Fruit fly (Drosophila melanogaster) whole organism, prepupa: ENCODE data around the gene p23.

Experiments
- CG10631 ChIP-seq: fragments of 200-800 bp; sonication (Bioruptor generic); optimal IDR thresholded peaks from 2 replicates; lab custom pipeline; 2016; ENCODE audit warnings: missing biosample characterization, missing genetic modification characterization
- CG10669 ChIP-seq: fragments of 200-800 bp; sonication (Bioruptor generic); optimal IDR thresholded peaks from 3 replicates; lab custom pipeline; 2018; ENCODE audit warnings: missing biosample characterization, mild to moderate bottlenecking, missing genetic modification characterization, moderate library complexity
- CG11762 ChIP-seq: fragments of 200-800 bp; sonication (Bioruptor generic); optimal IDR thresholded peaks from 3 replicates; lab custom pipeline; 2016; ENCODE audit warnings: missing biosample characterization, missing genetic modification characterization; ENCODE audit not compliant: insufficient read depth
- CG11902 ChIP-seq: fragments of 200-800 bp; sonication (Bioruptor generic); optimal IDR thresholded peaks from 3 replicates; lab custom pipeline; 2016; ENCODE audit warnings: missing biosample characterization, missing genetic modification characterization
- CG15336 ChIP-seq: fragments of 200-800 bp; sonication (Bioruptor generic); IDR thresholded peaks from 2 replicates; pipeline ENCODE4 v1.3.6; 2022; ENCODE audit warnings: missing biosample characterization, missing genetic modification characterization
- CG1621 ChIP-seq: fragments of 200-800 bp; sonication (Bioruptor generic); optimal IDR thresholded peaks from 3 replicates; lab custom pipeline; 2018; ENCODE audit warnings: missing biosample characterization, mild to moderate bottlenecking, missing genetic modification characterization
- CG16779 ChIP-seq: fragments of 200-800 bp; sonication (Bioruptor generic); optimal IDR thresholded peaks from 3 replicates; lab custom pipeline; 2017; ENCODE audit warnings: missing biosample characterization, mild to moderate bottlenecking, missing genetic modification characterization
- CG3032 ChIP-seq: fragments of 200-800 bp; optimal IDR thresholded peaks from 2 replicates; lab custom pipeline; 2019; ENCODE audit warnings: missing biosample characterization, mild to moderate bottlenecking, missing genetic modification characterization, moderate library complexity
- CG3919 ChIP-seq: fragments of 200-800 bp; sonication (Bioruptor generic); optimal IDR thresholded peaks from 3 replicates; lab custom pipeline; 2016; ENCODE audit warnings: missing biosample characterization, missing genetic modification characterization
- CG4318 ChIP-seq: fragments of 200-800 bp; sonication (Bioruptor generic); optimal IDR thresholded peaks from 3 replicates; lab custom pipeline; 2017; ENCODE audit warnings: missing biosample characterization, mild to moderate bottlenecking, missing genetic modification characterization
- CG6854 ChIP-seq: fragments of 200-800 bp; sonication (Bioruptor generic); optimal IDR thresholded peaks from 2 replicates; lab custom pipeline; 2017; ENCODE audit warnings: missing biosample characterization, mild to moderate bottlenecking, missing genetic modification characterization
- CG8319 ChIP-seq: fragments of 200-800 bp; sonication (Bioruptor generic); optimal IDR thresholded peaks from 3 replicates; lab custom pipeline; 2016; ENCODE audit warnings: missing biosample characterization, missing genetic modification characterization
- CG8632 ChIP-seq: fragments of 200-800 bp; sonication (Bioruptor generic); optimal IDR thresholded peaks from 3 replicates; lab custom pipeline; 2016; ENCODE audit warnings: missing biosample characterization, missing genetic modification characterization
- Eip78C ChIP-seq: fragments of 200-800 bp; sonication (Bioruptor generic); peaks from one replicate; lab custom pipeline; 2016; ENCODE audit warnings: missing biosample characterization, missing genetic modification characterization
- Eip93F ChIP-seq: fragments of 200-800 bp; sonication (Bioruptor generic); optimal IDR thresholded peaks from 2 replicates; lab custom pipeline; 2016; ENCODE audit warnings: missing biosample characterization, mild to moderate bottlenecking, missing genetic modification characterization
- Ets96B ChIP-seq: fragments of 200-800 bp; optimal IDR thresholded peaks from 2 replicates; lab custom pipeline; 2019; ENCODE audit warnings: missing biosample characterization, mild to moderate bottlenecking, missing genetic modification characterization, moderate library complexity
- Gug ChIP-seq: fragments of 200-800 bp; sonication (Bioruptor generic); IDR thresholded peaks from 2 replicates; pipeline ENCODE4 v1.3.6; 2022; ENCODE audit warnings: missing biosample characterization, missing genetic modification characterization
- Hr38 ChIP-seq: sonication (Bioruptor generic); optimal IDR thresholded peaks from 2 replicates; lab custom pipeline; 2016; ENCODE audit warnings: missing biosample characterization, missing genetic modification characterization
- Hr39 ChIP-seq: fragments of 200-800 bp; sonication (Bioruptor generic); optimal IDR thresholded peaks from 2 replicates; lab custom pipeline; 2016; ENCODE audit warnings: missing biosample characterization, missing genetic modification characterization
- Hr4 ChIP-seq: fragments of 200-800 bp; sonication (Bioruptor generic); optimal IDR thresholded peaks from 3 replicates; lab custom pipeline; 2016; ENCODE audit warnings: missing biosample characterization, missing genetic modification characterization
- Lpt ChIP-seq: fragments of 200-800 bp; sonication (Bioruptor generic); optimal IDR thresholded peaks from 3 replicates; lab custom pipeline; 2016; ENCODE audit warnings: missing biosample characterization, missing genetic modification characterization
- Met ChIP-seq: fragments of 200-800 bp; sonication (Bioruptor generic); optimal IDR thresholded peaks from 3 replicates; lab custom pipeline; 2016; ENCODE audit warnings: missing biosample characterization, missing genetic modification characterization
- Sox102F ChIP-seq: fragments of 200-800 bp; sonication (Bioruptor generic); optimal IDR thresholded peaks from 2 replicates; lab custom pipeline; 2016; ENCODE audit warnings: missing biosample characterization, mild to moderate bottlenecking, missing genetic modification characterization
- Sox14 ChIP-seq: fragments of 200-800 bp; sonication (Bioruptor generic); optimal IDR thresholded peaks from 3 replicates; lab custom pipeline; 2016; ENCODE audit warnings: missing biosample characterization, missing genetic modification characterization
- achi ChIP-seq: fragments of 200-800 bp; sonication (Bioruptor generic); optimal IDR thresholded peaks from 3 replicates; lab custom pipeline; 2016; ENCODE audit warnings: missing biosample characterization, missing genetic modification characterization
- acj6 ChIP-seq: fragments of 200-800 bp; sonication (Bioruptor generic); optimal IDR thresholded peaks from 3 replicates; lab custom pipeline; 2016; ENCODE audit warnings: missing biosample characterization, missing genetic modification characterization
- cyc ChIP-seq: fragments of 200-800 bp; sonication (Bioruptor generic); optimal IDR thresholded peaks from 3 replicates; lab custom pipeline; 2016; ENCODE audit warnings: missing biosample characterization, missing genetic modification characterization
- dsx ChIP-seq: fragments of 200-800 bp; optimal IDR thresholded peaks from 3 replicates; lab custom pipeline; 2019; ENCODE audit warnings: missing biosample characterization, mild to moderate bottlenecking, missing genetic modification characterization, moderate library complexity; ENCODE audit not compliant: poor library complexity, severe bottlenecking
- eg ChIP-seq: fragments of 200-800 bp; sonication (Bioruptor generic); IDR thresholded peaks from 3 replicates; pipeline ENCODE4 v1.3.6; 2022; ENCODE audit warnings: missing biosample characterization, missing genetic modification characterization
- fd59A ChIP-seq: fragments of 200-800 bp; sonication (Bioruptor generic); optimal IDR thresholded peaks from 2 replicates; lab custom pipeline; 2017; ENCODE audit warnings: missing biosample characterization, mild to moderate bottlenecking, missing genetic modification characterization, missing genetic modification reagents
- fkh ChIP-seq: fragments of 200-800 bp; sonication (Bioruptor generic); optimal IDR thresholded peaks from 3 replicates; lab custom pipeline; 2017; ENCODE audit warnings: missing biosample characterization, mild to moderate bottlenecking, missing genetic modification characterization, moderate library complexity
- lz ChIP-seq: fragments of 200-800 bp; sonication (Bioruptor generic); optimal IDR thresholded peaks from 3 replicates; lab custom pipeline; 2016; ENCODE audit warnings: missing biosample characterization, missing genetic modification characterization
- net ChIP-seq: fragments of 200-800 bp; sonication (Bioruptor generic); optimal IDR thresholded peaks from 3 replicates; lab custom pipeline; 2016; ENCODE audit warnings: missing biosample characterization, missing genetic modification characterization
- pdm3 ChIP-seq: fragments of 200-800 bp; sonication (Bioruptor generic); optimal IDR thresholded peaks from 3 replicates; lab custom pipeline; 2016; ENCODE audit warnings: missing biosample characterization, missing genetic modification characterization
- salr ChIP-seq, 2 experiments: fragments of 200-800 bp; sonication (Bioruptor generic); optimal IDR thresholded peaks; 3 replicates each; lab custom pipeline; 2016 to 2018; ENCODE audit warnings: missing biosample characterization in 2 of 2, missing genetic modification characterization in 2 of 2, mild to moderate bottlenecking in 1 of 2
- spab ChIP-seq: fragments of 200-800 bp; sonication (Bioruptor generic); optimal IDR thresholded peaks from 2 replicates; lab custom pipeline; 2017; ENCODE audit warnings: missing biosample characterization, mild to moderate bottlenecking, missing genetic modification characterization, missing genetic modification reagents
- ss ChIP-seq, 2 experiments: fragments of 200-800 bp; sonication (Bioruptor generic); optimal IDR thresholded peaks; 2 replicates in 1 of 2; 3 replicates in 1 of 2; lab custom pipeline; 2017 to 2018; ENCODE audit warnings: mild to moderate bottlenecking in 2 of 2, missing biosample characterization in 2 of 2, missing genetic modification characterization in 2 of 2, moderate library complexity in 1 of 2

Gene p23

DNA sequence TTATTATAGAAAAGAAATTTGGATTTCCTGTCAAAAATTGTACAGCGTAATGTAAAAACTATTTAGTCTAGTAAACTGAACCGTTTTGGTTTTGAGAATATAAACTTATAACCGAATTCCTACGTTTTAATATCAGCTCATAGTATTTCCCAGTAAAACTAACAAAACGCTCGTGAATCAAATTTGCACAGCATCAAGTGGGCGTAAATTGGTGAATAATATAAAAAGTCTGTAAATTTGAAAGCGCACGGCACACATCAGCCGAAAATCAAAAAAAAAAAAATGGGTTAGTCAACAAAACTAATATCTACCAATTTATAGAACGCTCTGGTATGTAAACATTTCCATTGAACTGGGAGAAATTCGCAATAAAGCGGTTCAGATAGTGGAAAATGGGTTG, 39.8 kb upstream of the p23 start, which contains the start of gene Dh44:
TSS of gene Dh44 (plus strand) at position 301 of the 400 bp plus-strand sequence.
- TF ChIP-seq Gug (GFP tag; lab: Robert Waterston, UW), result no peak
- no peak for TF ChIP-seq CG4318
- TF ChIP-seq Hr39 (GFP tag; lab: Kevin White, UChicago), result no peak
- no peak for TF ChIP-seq CG10631
- TF ChIP-seq eg, result no peak
- TF ChIP-seq Met (GFP tag; lab: Kevin White, UChicago), result no peak
- TF ChIP-seq CG3032 (tag; lab: Kevin White, UChicago), result no peak
- TF ChIP-seq CG3919 (GFP tag; lab: Kevin White, UChicago), result no peak
- TF ChIP-seq ss (GFP tag; optimal IDR thresholded peaks at IDR 0.05; lab: Kevin White, UChicago), result no peak
- TF ChIP-seq Eip78C, result no peak
- no peak for TF ChIP-seq CG6854 (GFP tag; lab: Kevin White, UChicago)
- TF ChIP-seq spab (GFP tag; lab: Kevin White, UChicago), result no peak
- no peak for TF ChIP-seq CG8319 (GFP tag; lab: Kevin White, UChicago)

DNA sequence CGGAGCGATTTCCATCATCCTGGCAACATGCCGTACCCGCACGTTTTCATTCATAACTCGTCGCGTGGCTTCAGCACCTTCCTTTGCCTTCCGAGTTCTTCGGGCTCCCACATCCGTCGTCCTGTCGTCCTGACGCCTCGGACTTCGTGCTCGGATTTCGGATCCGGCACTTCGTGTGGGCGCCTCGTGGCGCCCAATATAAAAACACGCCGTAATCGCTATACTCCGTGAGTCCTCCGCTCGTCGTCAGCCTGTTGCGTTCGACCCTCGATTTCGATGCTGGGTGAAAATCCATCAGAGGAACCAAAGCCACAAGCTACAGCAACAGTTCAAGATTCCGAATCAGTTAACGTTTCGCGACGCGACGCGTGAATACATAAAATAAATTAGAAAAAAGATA, 37.4 kb upstream of the p23 start:
- TF ChIP-seq Hr38 (GFP tag; lab: Kevin White, UChicago) (no peak), fkh (no peak), CG6854 (GFP tag; lab: Kevin White, UChicago) (no peak), Gug (GFP tag; lab: Robert Waterston, UW) (no peak), achi (GFP tag; lab: Kevin White, UChicago) (no peak), CG15336 (GFP tag; lab: Robert Waterston, UW) (no peak), Ets96B (tag; lab: Kevin White, UChicago) (no peak), Sox14 (GFP tag; lab: Kevin White, UChicago) (no peak), eg (no peak), CG8632 (no peak), net (GFP tag; lab: Kevin White, UChicago) (no peak), ss (GFP tag; optimal IDR thresholded peaks at IDR 0.05; lab: Kevin White, UChicago) (no peak), Hr4 (GFP tag; lab: Kevin White, UChicago) (no peak), CG16779 (tag; lab: Kevin White, UChicago) (no peak)
- TF ChIP-seq, all 60 proteins: peak for 0

DNA sequence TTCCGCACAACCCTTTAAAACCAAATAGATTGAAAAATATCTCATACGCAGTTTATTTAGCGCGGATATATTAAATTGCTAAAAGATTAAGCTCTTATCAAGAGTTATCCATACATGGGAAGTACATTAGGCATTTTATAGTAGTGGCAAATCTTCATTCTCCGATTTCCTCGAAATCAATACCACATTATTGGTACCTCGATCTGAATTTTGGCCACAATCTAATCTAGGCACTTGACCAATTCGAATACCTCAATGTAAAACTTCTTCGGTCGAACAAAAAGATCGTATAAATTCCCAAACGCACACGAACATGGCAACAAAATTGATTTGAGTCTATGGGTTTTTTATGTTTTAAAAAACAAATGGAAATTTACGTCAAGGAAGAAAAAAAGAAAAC, 33.8 kb upstream of the p23 start:
- TF ChIP-seq CG1621 (tag; lab: Kevin White, UChicago), result no peak
- TF ChIP-seq salr (GFP tag; optimal IDR thresholded peaks at IDR 0.05; lab: Kevin White, UChicago), result no peak
- TF ChIP-seq CG11902 (GFP tag; lab: Kevin White, UChicago), result no peak
- TF ChIP-seq Sox102F (GFP tag; lab: Kevin White, UChicago), result no peak
- no peak for TF ChIP-seq Hr4 (GFP tag; lab: Kevin White, UChicago)
- TF ChIP-seq dsx (GFP tag; lab: Kevin White, UChicago), result no peak
- no peak for TF ChIP-seq CG16779 (tag; lab: Kevin White, UChicago)
- no peak for TF ChIP-seq eg
- no peak for TF ChIP-seq acj6 (GFP tag; lab: Kevin White, UChicago)

DNA sequence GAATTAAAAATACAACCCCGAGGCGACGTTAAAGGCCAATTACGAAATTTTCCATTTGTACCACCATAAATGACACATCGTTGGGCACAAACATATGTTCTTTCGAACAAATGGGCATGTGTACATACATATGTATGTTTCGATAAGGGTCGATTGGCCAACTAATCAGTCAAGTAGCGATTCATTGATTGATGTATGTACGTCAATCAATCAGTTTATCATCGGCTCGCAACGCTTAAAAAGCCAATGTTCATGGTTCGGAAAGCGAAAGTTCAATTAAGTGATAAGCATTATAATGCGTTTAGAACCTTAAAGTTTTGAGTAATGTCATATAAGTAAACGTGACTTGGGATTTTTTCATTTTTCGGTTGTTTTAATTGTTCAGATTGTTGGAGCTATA, 33.1 kb upstream of the p23 start:
- TF ChIP-seq spab (GFP tag; lab: Kevin White, UChicago), result no peak
- TF ChIP-seq Sox102F (GFP tag; lab: Kevin White, UChicago), result no peak
- TF ChIP-seq fkh, result no peak
- no peak for TF ChIP-seq Eip93F (GFP tag; lab: Kevin White, UChicago)
- no peak for TF ChIP-seq Gug (GFP tag; lab: Robert Waterston, UW)
- TF ChIP-seq cyc (GFP tag; lab: Kevin White, UChicago), result no peak
- no peak for TF ChIP-seq achi (GFP tag; lab: Kevin White, UChicago)
- TF ChIP-seq fd59A (GFP tag; lab: Kevin White, UChicago), result no peak
- TF ChIP-seq lz (GFP tag; lab: Kevin White, UChicago), result no peak
- no peak for TF ChIP-seq Lpt
- TF ChIP-seq CG10631, result no peak
- no peak for TF ChIP-seq Ets96B (tag; lab: Kevin White, UChicago)
- TF ChIP-seq CG10669 (GFP tag; lab: Kevin White, UChicago), result no peak
- TF ChIP-seq pdm3 (GFP tag; lab: Kevin White, UChicago), result no peak
- TF ChIP-seq CG11762 (GFP tag; lab: Kevin White, UChicago), result no peak
- TF ChIP-seq, all 60 proteins: peak for 0
